Fruit fly (Drosophila melanogaster) whole organism, embryonic: ENCODE measurements around the gene att-ORFB.

ENCODE experiments used
- Antp ChIP-seq: fragments of 200-800 bp; sonication (Bioruptor generic); optimal IDR thresholded peaks from 3 replicates; lab custom pipeline; 2016; ENCODE audit warnings: missing biosample characterization, missing genetic modification characterization
- Atf3 ChIP-seq: fragments of 200-800 bp; sonication (Bioruptor generic); optimal IDR thresholded peaks from 3 replicates; lab custom pipeline; 2016; ENCODE audit warnings: missing biosample characterization, missing genetic modification characterization
- CG10654 ChIP-seq: fragments of 200-800 bp; sonication (Bioruptor generic); optimal IDR thresholded peaks from 2 replicates; lab custom pipeline; 2016; ENCODE audit warnings: missing biosample characterization, missing genetic modification characterization
- CG11504 ChIP-seq: fragments of 200-800 bp; sonication (Bioruptor generic); optimal IDR thresholded peaks from 3 replicates; lab custom pipeline; 2019; ENCODE audit warnings: missing biosample characterization, mild to moderate bottlenecking, missing genetic modification characterization, moderate library complexity
- CG1233 ChIP-seq: fragments of 200-800 bp; sonication (Bioruptor generic); optimal IDR thresholded peaks from 4 replicates; lab custom pipeline; 2018; ENCODE audit warnings: missing biosample characterization, mild to moderate bottlenecking, missing genetic modification characterization
- CG13624 ChIP-seq: fragments of 200-800 bp; sonication (Bioruptor generic); optimal IDR thresholded peaks from 2 replicates; lab custom pipeline; 2016; ENCODE audit warnings: missing biosample characterization, missing genetic modification characterization
- CG15269 ChIP-seq: fragments of 200-800 bp; sonication (Bioruptor generic); optimal IDR thresholded peaks from 2 replicates; lab custom pipeline; 2018; ENCODE audit warnings: missing biosample characterization, mild to moderate bottlenecking, missing genetic modification characterization, moderate library complexity
- CG16815 ChIP-seq: fragments of 200-800 bp; sonication (Bioruptor generic); optimal IDR thresholded peaks from 3 replicates; lab custom pipeline; 2017; ENCODE audit warnings: missing biosample characterization, mild to moderate bottlenecking, missing genetic modification characterization
- CG1832 ChIP-seq: fragments of 200-800 bp; sonication (Bioruptor generic); optimal IDR thresholded peaks from 2 replicates; lab custom pipeline; 2017; ENCODE audit warnings: missing biosample characterization, mild to moderate bottlenecking, missing genetic modification characterization, inconsistent platforms
- CG2202 ChIP-seq: fragments of 200-800 bp; sonication (Bioruptor generic); optimal IDR thresholded peaks from 2 replicates; lab custom pipeline; 2018; ENCODE audit warnings: missing biosample characterization, mild to moderate bottlenecking, missing genetic modification characterization
- CG31441 ChIP-seq: fragments of 200-800 bp; sonication (Bioruptor generic); IDR thresholded peaks from 2 replicates; pipeline ENCODE4 v1.3.6; 2022; ENCODE audit warnings: missing biosample characterization, missing genetic modification characterization
- CG33213 ChIP-seq: fragments of 200-800 bp; sonication (Bioruptor generic); optimal IDR thresholded peaks from 3 replicates; lab custom pipeline; 2016; ENCODE audit warnings: missing biosample characterization, missing genetic modification characterization
- CG42726 ChIP-seq: fragments of 200-800 bp; sonication (Bioruptor generic); IDR thresholded peaks from 2 replicates; pipeline ENCODE4 v1.3.6; 2022; ENCODE audit warnings: missing biosample characterization, missing genetic modification characterization; ENCODE audit not compliant: partially characterized antibody
- CG4404 ChIP-seq: fragments of 200-800 bp; sonication (Bioruptor generic); IDR thresholded peaks from 2 replicates; pipeline ENCODE4 v1.3.6; 2022; ENCODE audit warnings: missing biosample characterization, missing genetic modification characterization
- CG7839 ChIP-seq: fragments of 200-800 bp; sonication (Bioruptor generic); optimal IDR thresholded peaks from 3 replicates; lab custom pipeline; 2018; ENCODE audit warnings: missing biosample characterization, mild to moderate bottlenecking, missing genetic modification characterization, moderate library complexity
- CG7987 ChIP-seq: fragments of 200-800 bp; sonication (Bioruptor generic); optimal IDR thresholded peaks from 2 replicates; lab custom pipeline; 2018; ENCODE audit warnings: missing biosample characterization, mild to moderate bottlenecking, missing genetic modification characterization, moderate library complexity
- CG8765 ChIP-seq: fragments of 200-800 bp; sonication (Bioruptor generic); IDR thresholded peaks from 2 replicates; pipeline ENCODE4 v1.3.6; 2022; ENCODE audit warnings: missing biosample characterization, missing genetic modification characterization
- CG9609 ChIP-seq: fragments of 200-800 bp; sonication (Bioruptor generic); optimal IDR thresholded peaks from 3 replicates; lab custom pipeline; 2016; ENCODE audit warnings: missing biosample characterization, missing genetic modification characterization
- Ets97D ChIP-seq: fragments of 200-800 bp; sonication (Bioruptor generic); optimal IDR thresholded peaks from 3 replicates; lab custom pipeline; 2016; ENCODE audit warnings: missing biosample characterization, missing genetic modification characterization
- HLH4C ChIP-seq: fragments of 200-800 bp; sonication (Bioruptor generic); IDR thresholded peaks from 3 replicates; pipeline ENCODE4 v1.3.6; 2022; ENCODE audit warnings: missing biosample characterization, missing genetic modification characterization; ENCODE audit not compliant: partially characterized antibody
- HmgZ ChIP-seq: fragments of 200-800 bp; sonication (Bioruptor generic); optimal IDR thresholded peaks from 2 replicates; lab custom pipeline; 2018; ENCODE audit warnings: missing biosample characterization, mild to moderate bottlenecking, missing genetic modification characterization
- Jarid2 ChIP-seq: fragments of 200-800 bp; sonication (Bioruptor generic); optimal IDR thresholded peaks from 3 replicates; lab custom pipeline; 2017; ENCODE audit warnings: mild to moderate bottlenecking, missing biosample characterization, missing genetic modification reagents, missing genetic modification characterization
- Kr ChIP-seq: fragments of 200-800 bp; sonication (Bioruptor generic); optimal IDR thresholded peaks from 2 replicates; lab custom pipeline; 2017; ENCODE audit warnings: missing biosample characterization, mild to moderate bottlenecking, missing genetic modification characterization
- Lhr ChIP-seq: fragments of 200-800 bp; sonication (Bioruptor generic); optimal IDR thresholded peaks from 3 replicates; lab custom pipeline; 2017; ENCODE audit warnings: mild to moderate bottlenecking, missing biosample characterization, missing genetic modification reagents, missing genetic modification characterization
- Mes4 ChIP-seq: fragments of 200-800 bp; sonication (Bioruptor generic); optimal IDR thresholded peaks from 2 replicates; lab custom pipeline; 2016; ENCODE audit warnings: missing biosample characterization, missing genetic modification characterization
- Myb ChIP-seq: fragments of 200-800 bp; sonication (Bioruptor generic); optimal IDR thresholded peaks from 2 replicates; lab custom pipeline; 2016; ENCODE audit warnings: missing biosample characterization, missing genetic modification characterization
- NC2β ChIP-seq: fragments of 200-800 bp; sonication (Bioruptor generic); optimal IDR thresholded peaks from 2 replicates; lab custom pipeline; 2016; ENCODE audit warnings: missing biosample characterization, missing genetic modification characterization
- Sry-δ ChIP-seq: fragments of 200-800 bp; sonication (Bioruptor generic); optimal IDR thresholded peaks from 2 replicates; lab custom pipeline; 2016; ENCODE audit warnings: missing biosample characterization, missing genetic modification characterization
- Xbp1 ChIP-seq: fragments of 200-800 bp; sonication (Bioruptor generic); optimal IDR thresholded peaks from 3 replicates; lab custom pipeline; 2016; ENCODE audit warnings: missing biosample characterization, mild to moderate bottlenecking, missing genetic modification characterization
- bsh ChIP-seq, 2 experiments: fragments of 200-800 bp; sonication (Bioruptor generic); optimal IDR thresholded peaks; 2 replicates each; lab custom pipeline; 2017 to 2018; ENCODE audit warnings: mild to moderate bottlenecking in 2 of 2, missing biosample characterization in 2 of 2, missing genetic modification characterization in 2 of 2, moderate library complexity in 1 of 2
- cg ChIP-seq: fragments of 200-800 bp; sonication (Bioruptor generic); optimal IDR thresholded peaks from 3 replicates; lab custom pipeline; 2019; ENCODE audit warnings: missing biosample characterization, mild to moderate bottlenecking, missing genetic modification characterization, moderate library complexity
- croc ChIP-seq: fragments of 200-800 bp; sonication (Bioruptor generic); conservative IDR thresholded peaks from 3 replicates; pipeline ENCODE4 v1.3.6; 2022; ENCODE audit warnings: missing biosample characterization, missing genetic modification characterization
- crol ChIP-seq: fragments of 200-800 bp; sonication (Bioruptor generic); IDR thresholded peaks from 2 replicates; pipeline ENCODE4 v1.3.6; 2022; ENCODE audit warnings: missing biosample characterization, missing genetic modification characterization
- cwo ChIP-seq: fragments of 200-800 bp; sonication (Bioruptor generic); optimal IDR thresholded peaks from 3 replicates; lab custom pipeline; 2017; ENCODE audit warnings: missing biosample characterization, missing genetic modification characterization, mild to moderate bottlenecking, moderate library complexity, missing genetic modification reagents
- emc ChIP-seq: fragments of 200-800 bp; sonication (Bioruptor generic); optimal IDR thresholded peaks from 2 replicates; lab custom pipeline; 2016; ENCODE audit warnings: missing biosample characterization, missing genetic modification characterization
- ind ChIP-seq: fragments of 200-800 bp; sonication (Bioruptor generic); optimal IDR thresholded peaks from 3 replicates; lab custom pipeline; 2016; ENCODE audit warnings: missing biosample characterization, missing genetic modification characterization
- kah ChIP-seq: fragments of 200-800 bp; sonication (Bioruptor generic); optimal IDR thresholded peaks from 2 replicates; lab custom pipeline; 2018; ENCODE audit warnings: missing biosample characterization, mild to moderate bottlenecking, missing genetic modification characterization
- nerfin-1 ChIP-seq: fragments of 200-800 bp; sonication (Bioruptor generic); optimal IDR thresholded peaks from 3 replicates; lab custom pipeline; 2019; ENCODE audit warnings: missing biosample characterization, mild to moderate bottlenecking, missing genetic modification characterization, moderate library complexity
- p53 ChIP-seq: fragments of 200-800 bp; sonication (Bioruptor generic); optimal IDR thresholded peaks from 2 replicates; lab custom pipeline; 2016; ENCODE audit warnings: missing biosample characterization, missing genetic modification characterization
- repo ChIP-seq: fragments of 200-800 bp; sonication (Bioruptor generic); optimal IDR thresholded peaks from 2 replicates; lab custom pipeline; 2016; ENCODE audit warnings: missing biosample characterization, missing genetic modification characterization
- sens ChIP-seq: fragments of 200-800 bp; sonication (Bioruptor generic); peaks from one replicate; lab custom pipeline; 2016; ENCODE audit warnings: missing biosample characterization, missing genetic modification characterization
- sim ChIP-seq: fragments of 200-800 bp; sonication (Bioruptor generic); IDR thresholded peaks from 2 replicates; pipeline ENCODE4 v1.3.6; 2022; ENCODE audit warnings: missing biosample characterization, missing genetic modification characterization
- slbo ChIP-seq: fragments of 200-800 bp; sonication (Bioruptor generic); IDR thresholded peaks from 2 replicates; pipeline ENCODE4 v1.3.6; 2022; ENCODE audit warnings: missing biosample characterization, missing genetic modification characterization
- sqz ChIP-seq: fragments of 200-800 bp; sonication (Bioruptor generic); optimal IDR thresholded peaks from 3 replicates; lab custom pipeline; 2018; ENCODE audit warnings: missing biosample characterization, mild to moderate bottlenecking, missing genetic modification characterization
- tin ChIP-seq: fragments of 200-800 bp; sonication (Bioruptor generic); optimal IDR thresholded peaks from 3 replicates; lab custom pipeline; 2016; ENCODE audit warnings: missing biosample characterization, missing genetic modification characterization
- unpg ChIP-seq: fragments of 200-800 bp; sonication (Bioruptor generic); optimal IDR thresholded peaks from 3 replicates; lab custom pipeline; 2018; ENCODE audit warnings: missing biosample characterization, mild to moderate bottlenecking, missing genetic modification characterization, moderate library complexity
- vfl ChIP-seq: fragments of 200-800 bp; sonication (Bioruptor generic); optimal IDR thresholded peaks from 2 replicates; lab custom pipeline; 2016; ENCODE audit warnings: missing biosample characterization, missing genetic modification characterization

att-ORFB gene

DNA sequence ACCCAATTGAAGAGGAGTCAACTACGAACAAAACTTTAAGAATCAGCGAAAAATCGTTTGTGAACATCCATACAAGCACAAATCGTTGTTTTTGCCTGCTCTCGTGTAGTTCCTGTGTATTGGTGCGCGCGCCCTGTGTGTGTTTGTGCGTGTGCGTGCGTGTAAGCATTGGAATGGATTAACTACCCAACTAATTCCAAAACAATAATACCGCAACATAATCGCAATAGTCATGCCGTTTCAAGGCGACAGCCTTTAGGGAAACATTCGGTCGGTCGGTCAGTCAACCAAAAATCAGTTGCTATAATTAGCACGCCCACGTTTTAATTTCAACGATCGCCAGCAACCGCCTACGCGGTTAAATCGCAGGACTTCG, 39.3 kb upstream of the att-ORFB start (continued):
- TF ChIP-seq nerfin-1 (peak; percentile 84), sim (GFP tag; lab: Robert Waterston, UW) (no peak), CG42726 (GFP tag; lab: Robert Waterston, UW) (0 out of 2 replicates have a peak, but pooled peaks have one; percentile 4), CG9609 (GFP tag; lab: Kevin White, UChicago) (no peak), CG10654 (no peak), croc (GFP tag; lab: Robert Waterston, UW) (no peak), CG4404 (GFP tag; lab: Robert Waterston, UW) (no peak), vfl (GFP tag; lab: Kevin White, UChicago) (no peak), kah (GFP tag; lab: Kevin White, UChicago) (no peak)

DNA sequence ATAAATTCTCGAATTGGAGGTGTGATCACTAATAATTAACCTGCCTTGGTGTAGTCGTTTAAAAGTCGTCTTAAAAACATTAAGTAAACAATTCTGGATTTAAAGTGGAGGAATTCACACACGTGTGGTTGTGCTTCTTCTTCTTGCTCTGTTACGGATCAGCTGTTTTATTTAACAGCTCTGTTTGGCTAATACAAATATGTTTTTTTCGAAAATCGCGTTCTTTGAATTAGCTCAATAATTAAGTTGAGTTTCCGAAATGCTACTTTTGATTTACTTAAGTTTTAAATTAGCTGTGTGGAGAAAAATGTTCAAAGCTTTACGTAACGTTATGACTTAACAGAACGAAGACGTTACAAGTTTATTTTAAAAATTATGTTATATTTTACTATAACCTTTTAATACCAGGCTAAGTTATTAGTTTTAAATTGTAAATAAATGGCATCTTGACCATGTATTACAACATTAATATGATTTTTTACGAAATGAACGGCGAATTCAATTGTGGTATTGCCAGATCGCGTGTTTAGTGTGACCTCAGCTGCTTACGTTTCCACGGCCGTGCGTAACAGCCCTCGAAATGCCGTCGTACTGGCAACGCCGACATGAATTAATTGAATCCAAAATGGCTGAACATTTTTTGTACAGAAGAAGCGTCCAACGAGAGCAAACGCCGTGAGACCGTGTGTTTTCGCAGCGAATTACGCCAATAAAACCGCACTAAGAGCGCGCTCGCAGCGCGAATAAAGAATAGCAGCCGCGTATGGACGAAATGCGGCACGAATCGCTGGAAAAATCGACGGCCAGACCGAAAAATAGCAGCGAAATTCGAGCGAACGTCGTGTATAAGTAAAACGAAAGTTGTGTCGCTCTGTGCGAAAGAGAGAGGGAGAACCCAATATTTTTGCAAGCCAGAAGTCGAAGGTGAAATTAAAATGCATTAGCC, 38.6 kb upstream of the att-ORFB start, which contains the start of the genes Pus1 and bon:
TSS of gene Pus1 (minus strand) at position 155 of the 946 bp plus-strand sequence.
TSS of gene bon (plus strand) at position 623 of the 946 bp plus-strand sequence.
- no peak for TF ChIP-seq Mes4 (GFP tag; lab: Kevin White, UChicago)
- TF ChIP-seq bsh (GFP tag; optimal IDR thresholded peaks at IDR 0.05; lab: Kevin White, UChicago), result peak; percentile 2 to 7
- TF ChIP-seq CG1233 (GFP tag; lab: Kevin White, UChicago), result no peak
- peak; percentile 39 for TF ChIP-seq Sry-δ (GFP tag; lab: Kevin White, UChicago)
- peak; percentile 8 for TF ChIP-seq CG13624 (GFP tag; lab: Kevin White, UChicago)
- TF ChIP-seq CG33213, result peak; percentile 36
- TF ChIP-seq Jarid2 (GFP tag; lab: Kevin White, UChicago), result peak; percentile 49
- TF ChIP-seq nerfin-1, result peak; percentile 90
- TF ChIP-seq slbo, result peak; percentile 52; the same call in 1 of the 2 replicates
- peak; percentile 86 for TF ChIP-seq cg (GFP tag; lab: Kevin White, UChicago)
- 0 out of 2 replicates have a peak, but pooled peaks have one; percentile 21 for TF ChIP-seq CG31441
- peak; percentile 83 for TF ChIP-seq Ets97D (GFP tag; lab: Kevin White, UChicago)
- TF ChIP-seq unpg (GFP tag; lab: Kevin White, UChicago), result no peak
- peak; percentile 51 for TF ChIP-seq Lhr (GFP tag; lab: Kevin White, UChicago)
- peak; percentile 29 for TF ChIP-seq HmgZ (tag; lab: Kevin White, UChicago)
- peak; percentile 17 for TF ChIP-seq Atf3 (GFP tag; lab: Kevin White, UChicago)
- no peak for TF ChIP-seq emc
- TF ChIP-seq CG1832 (GFP tag; lab: Kevin White, UChicago), result peak; percentile 53
- peak; percentile 5 for TF ChIP-seq CG15269 (tag; lab: Kevin White, UChicago)
- TF ChIP-seq CG8765 (GFP tag; lab: Robert Waterston, UW), result no peak
- peak; percentile 5 for TF ChIP-seq p53 (GFP tag; lab: Kevin White, UChicago)
- TF ChIP-seq Kr (GFP tag; lab: Kevin White, UChicago), result no peak
- no peak for TF ChIP-seq CG2202 (tag; lab: Kevin White, UChicago)
- TF ChIP-seq CG7987, result peak; percentile 32
- peak; percentile 65 for TF ChIP-seq Myb (GFP tag; lab: Kevin White, UChicago)
- peak; percentile 39 for TF ChIP-seq Xbp1
- peak; percentile 29 for TF ChIP-seq CG11504 (tag; lab: Kevin White, UChicago)
- peak; percentile 49 for TF ChIP-seq Antp (GFP tag; lab: Kevin White, UChicago)
- peak; percentile 1 for TF ChIP-seq CG7839
- TF ChIP-seq tin (GFP tag; lab: Kevin White, UChicago), result peak; percentile 30
- TF ChIP-seq CG16815, result no peak
- TF ChIP-seq sqz, result peak; percentile 76
- TF ChIP-seq repo (GFP tag; lab: Kevin White, UChicago), result no peak
- peak; percentile 26 for TF ChIP-seq ind (GFP tag; lab: Kevin White, UChicago)
- no peak for TF ChIP-seq crol (GFP tag; lab: Robert Waterston, UW)
- peak; percentile 46 for TF ChIP-seq NC2β (GFP tag; lab: Kevin White, UChicago)
- peak; percentile 89 for TF ChIP-seq sens
- peak; percentile 75 for TF ChIP-seq cwo (GFP tag; lab: Kevin White, UChicago)
- TF ChIP-seq HLH4C (GFP tag; lab: Robert Waterston, UW), result no peak
